Worm (Caenorhabditis elegans): Measurements from ENCODE around the gene tbx-36.

tbx-36 gene

DNA sequence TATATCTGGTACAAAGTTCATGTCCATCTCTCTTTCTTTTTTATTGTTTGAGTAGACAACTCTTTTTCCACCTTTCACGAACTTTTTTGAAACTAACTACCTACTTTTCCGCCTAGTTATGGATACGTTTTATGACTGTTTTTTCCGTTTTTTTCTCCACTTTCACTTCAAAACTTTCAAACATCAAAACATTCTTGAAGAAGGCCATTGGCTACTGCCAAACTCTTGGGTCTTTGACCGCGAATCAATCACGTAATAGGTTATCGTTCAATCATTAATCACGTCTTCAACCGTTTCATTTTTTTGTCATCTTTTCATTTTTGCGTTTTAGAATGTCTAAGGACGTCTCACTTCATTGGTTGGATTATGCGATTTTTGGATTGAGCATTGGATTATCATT lies 13.3 kb upstream of the tbx-36 start, which contains the start of gene slc-5A12:
Gene slc-5A12, plus strand, starts transcription at position 333 of the 400 bp plus-strand sequence.
- TF ChIP-seq cebp-1 (GFP tag; IDR thresholded peaks at IDR 0.05) (no peak), cebp-1 (tag; optimal IDR thresholded peaks at IDR 0.05) (no peak)

DNA sequence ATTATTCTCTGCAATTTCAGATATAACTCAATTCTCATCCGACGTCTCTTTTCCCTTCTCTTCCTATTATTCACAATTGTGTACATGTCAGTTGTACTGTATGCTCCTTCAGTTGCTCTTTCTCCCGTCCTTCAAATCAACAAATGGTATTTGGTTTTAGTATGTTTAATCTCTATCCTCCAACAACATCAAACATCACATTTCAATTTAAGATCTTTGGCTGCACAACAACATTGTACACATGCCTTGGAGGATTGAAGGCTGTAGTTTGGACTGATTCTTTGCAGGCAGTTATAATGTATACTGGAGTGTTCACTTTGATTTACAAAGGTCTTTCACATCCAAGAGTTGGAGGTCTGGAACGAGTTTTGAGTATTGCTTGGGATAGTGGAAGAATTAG lies 11.8 kb upstream of the tbx-36 start:
- TF ChIP-seq aptf-2 (GFP tag; conservative IDR thresholded peaks at IDR 0.05) (no peak), K11D2.4 (GFP tag; IDR thresholded peaks at IDR 0.05) (0 out of 2 replicates have a peak, but pooled peaks have one; percentile 43)

DNA sequence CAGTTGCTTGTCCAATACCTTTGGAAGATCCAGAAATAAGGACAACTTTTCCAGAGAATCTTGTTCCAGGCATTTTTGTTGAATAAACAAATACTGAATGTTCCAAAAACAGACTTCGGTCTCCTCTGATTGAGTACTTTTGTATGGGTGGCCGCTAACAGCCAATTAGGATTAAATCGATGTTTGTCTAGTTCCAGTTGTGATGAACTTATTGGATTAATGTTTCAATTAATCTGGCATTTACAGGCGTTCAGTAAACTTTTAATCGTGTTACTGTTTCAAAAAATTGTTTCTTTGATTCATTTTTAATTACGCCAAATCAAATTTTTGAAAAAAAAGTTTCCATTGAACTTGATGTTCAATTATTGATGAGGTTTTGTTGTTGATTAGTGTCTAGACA lies 8.1 kb upstream of the tbx-36 start, which contains the start of gene ZK829.1:
Gene ZK829.1, minus strand, starts transcription at position 101 of the 400 bp plus-strand sequence.
- TF ChIP-seq akir-1 (GFP tag; optimal IDR thresholded peaks at IDR 0.05): no peak
- no peak for TF ChIP-seq ztf-25 (GFP tag; IDR thresholded peaks at IDR 0.05)
- no peak for TF ChIP-seq D2030.7 (GFP tag; IDR thresholded peaks at IDR 0.05)
- no peak for TF ChIP-seq ekl-4 (GFP tag; IDR thresholded peaks at IDR 0.05)
- no peak for TF ChIP-seq sea-2 (GFP tag; IDR thresholded peaks at IDR 0.05)
- TF ChIP-seq lsl-1 (GFP tag; optimal IDR thresholded peaks at IDR 0.05): no peak
- TF ChIP-seq ztf-26 (tag; optimal IDR thresholded peaks at IDR 0.05): no peak
- no peak for TF ChIP-seq bed-1 (GFP tag; IDR thresholded peaks at IDR 0.05)
- TF ChIP-seq B0035.1 (tag; optimal IDR thresholded peaks at IDR 0.05): no peak
- TF ChIP-seq F39B2.1 (GFP tag; IDR thresholded peaks at IDR 0.05): no peak
- no peak for TF ChIP-seq F10E7.11 (tag; optimal IDR thresholded peaks at IDR 0.05)
- no peak for TF ChIP-seq snpc-3.4 (tag; optimal IDR thresholded peaks at IDR 0.05)
- no peak for TF ChIP-seq atf-7 (tag; optimal IDR thresholded peaks at IDR 0.05)
- TF ChIP-seq F37B4.10 (GFP tag; IDR thresholded peaks at IDR 0.05): no peak
- TF ChIP-seq let-526 (GFP tag; IDR thresholded peaks at IDR 0.05): no peak
- no peak for TF ChIP-seq hmg-1.2 (GFP tag; IDR thresholded peaks at IDR 0.05)
- no peak for TF ChIP-seq nhr-179 (tag; optimal IDR thresholded peaks at IDR 0.05)

DNA sequence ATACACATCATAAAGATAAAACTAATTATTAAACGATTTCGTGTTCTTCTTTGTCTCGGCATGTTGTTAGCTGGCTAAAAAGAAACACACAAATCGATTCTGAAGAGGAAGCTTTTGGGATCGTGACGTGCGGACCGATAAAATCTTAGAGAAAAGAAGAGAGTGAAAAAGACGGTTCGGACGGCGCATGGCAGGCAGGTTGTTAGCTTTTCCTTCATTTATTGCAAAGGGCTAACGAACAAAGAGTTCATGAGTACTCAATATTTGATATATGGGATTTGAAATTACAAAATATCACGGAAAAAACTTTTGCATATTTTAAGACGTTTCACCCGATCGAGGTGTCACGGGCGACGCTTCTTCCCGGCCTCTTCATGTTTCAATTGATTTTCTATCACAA lies 4.7 kb upstream of the tbx-36 start, which contains the start of gene ZK829.3:
Gene ZK829.3, minus strand, starts transcription at position 101 of the 400 bp plus-strand sequence.
- TF ChIP-seq zfh-2 (GFP tag; conservative IDR thresholded peaks at IDR 0.05) (no peak), fkh-3 (tag; optimal IDR thresholded peaks at IDR 0.05) (no peak), rcor-1 (GFP tag; IDR thresholded peaks at IDR 0.05) (no peak), chd-7 (tag; optimal IDR thresholded peaks at IDR 0.05) (no peak), bed-1 (GFP tag; IDR thresholded peaks at IDR 0.05) (no peak), lsy-27 (tag; optimal IDR thresholded peaks at IDR 0.05; ENCODE audit: borderline replicate concordance, insufficient read depth) (no peak), Y53G8AR.9 (GFP tag; conservative IDR thresholded peaks at IDR 0.05) (no peak), F39B2.1 (GFP tag; IDR thresholded peaks at IDR 0.05) (no peak), nhr-179 (tag; optimal IDR thresholded peaks at IDR 0.05) (no peak), F57C9.4 (tag; optimal IDR thresholded peaks at IDR 0.05) (no peak), efl-1 (GFP tag; optimal IDR thresholded peaks at IDR 0.05) (no peak), lin-40 (tag; optimal IDR thresholded peaks at IDR 0.05) (no peak), dpff-1 (tag; optimal IDR thresholded peaks at IDR 0.05) (no peak), ekl-4 (GFP tag; IDR thresholded peaks at IDR 0.05) (no peak), lin-54 (GFP tag; optimal IDR thresholded peaks at IDR 0.05) (no peak), ztf-25 (GFP tag; IDR thresholded peaks at IDR 0.05) (no peak), dox-1 (GFP tag; IDR thresholded peaks at IDR 0.05) (no peak), F52B5.7 (tag; optimal IDR thresholded peaks at IDR 0.05) (no peak)

Measured in whole organism, young adult.